Fruit fly (Drosophila melanogaster) whole organism, embryonic: ENCODE measurements around the gene CG31548.

Experiments used
- Adf1 ChIP-seq: fragments of 200-800 bp; sonication (Bioruptor generic); IDR thresholded peaks from 2 replicates; pipeline ENCODE4 v1.3.6; 2022; ENCODE audit warnings: missing biosample characterization, missing genetic modification characterization
- Atf6 ChIP-seq: fragments of 200-800 bp; sonication (Bioruptor generic); IDR thresholded peaks from 2 replicates; pipeline ENCODE4 v1.3.6; 2022; ENCODE audit warnings: missing biosample characterization, missing genetic modification characterization
- BtbVII ChIP-seq: fragments of 200-800 bp; sonication (Bioruptor generic); optimal IDR thresholded peaks from 3 replicates; lab custom pipeline; 2017; ENCODE audit warnings: missing biosample characterization, mild to moderate bottlenecking, missing genetic modification characterization
- CG10431 ChIP-seq: fragments of 200-800 bp; sonication (Bioruptor generic); optimal IDR thresholded peaks from 3 replicates; lab custom pipeline; 2018; ENCODE audit warnings: missing biosample characterization, mild to moderate bottlenecking, missing genetic modification characterization
- CG11085 ChIP-seq: fragments of 200-800 bp; sonication (Bioruptor generic); IDR thresholded peaks from 2 replicates; pipeline ENCODE4 v1.3.6; 2022; ENCODE audit warnings: missing biosample characterization, missing genetic modification characterization
- CG11398 ChIP-seq: fragments of 200-800 bp; sonication (Bioruptor generic); optimal IDR thresholded peaks from 2 replicates; lab custom pipeline; 2016; ENCODE audit warnings: missing biosample characterization, missing genetic modification characterization
- CG12219 ChIP-seq: fragments of 200-800 bp; sonication (Bioruptor generic); optimal IDR thresholded peaks from 3 replicates; lab custom pipeline; 2018; ENCODE audit warnings: missing biosample characterization, mild to moderate bottlenecking, missing genetic modification characterization
- CG1233 ChIP-seq: fragments of 200-800 bp; sonication (Bioruptor generic); optimal IDR thresholded peaks from 4 replicates; lab custom pipeline; 2018; ENCODE audit warnings: missing biosample characterization, mild to moderate bottlenecking, missing genetic modification characterization
- CG13296 ChIP-seq: fragments of 200-800 bp; sonication (Bioruptor generic); optimal IDR thresholded peaks from 3 replicates; lab custom pipeline; 2018; ENCODE audit warnings: missing biosample characterization, mild to moderate bottlenecking, missing genetic modification characterization
- CG15601 ChIP-seq: fragments of 200-800 bp; sonication (Bioruptor generic); optimal IDR thresholded peaks from 3 replicates; lab custom pipeline; 2019; ENCODE audit warnings: missing biosample characterization, mild to moderate bottlenecking, missing genetic modification characterization, moderate library complexity
- CG1602 ChIP-seq: fragments of 200-800 bp; sonication (Bioruptor generic); optimal IDR thresholded peaks from 3 replicates; lab custom pipeline; 2016; ENCODE audit warnings: missing biosample characterization, missing genetic modification characterization
- CG1603 ChIP-seq: fragments of 200-800 bp; sonication (Bioruptor generic); optimal IDR thresholded peaks from 2 replicates; lab custom pipeline; 2019; ENCODE audit warnings: missing biosample characterization, mild to moderate bottlenecking, missing genetic modification characterization, moderate library complexity
- CG16815 ChIP-seq: fragments of 200-800 bp; sonication (Bioruptor generic); optimal IDR thresholded peaks from 3 replicates; lab custom pipeline; 2017; ENCODE audit warnings: missing biosample characterization, mild to moderate bottlenecking, missing genetic modification characterization
- CG18599 ChIP-seq: fragments of 200-800 bp; sonication (Bioruptor generic); optimal IDR thresholded peaks from 3 replicates; lab custom pipeline; 2017; ENCODE audit warnings: missing biosample characterization, missing genetic modification characterization, mild to moderate bottlenecking, moderate library complexity, missing genetic modification reagents
- CG18764 ChIP-seq: fragments of 200-800 bp; sonication (Bioruptor generic); optimal IDR thresholded peaks from 3 replicates; lab custom pipeline; 2016; ENCODE audit warnings: missing biosample characterization, missing genetic modification characterization
- CG2712 ChIP-seq: fragments of 200-800 bp; optimal IDR thresholded peaks from 3 replicates; lab custom pipeline; 2019; ENCODE audit warnings: missing biosample characterization, mild to moderate bottlenecking, missing genetic modification characterization, moderate library complexity
- CG30020 ChIP-seq: fragments of 200-800 bp; optimal IDR thresholded peaks from 2 replicates; lab custom pipeline; 2019; ENCODE audit warnings: missing biosample characterization, mild to moderate bottlenecking, missing genetic modification characterization, moderate library complexity
- CG31388 ChIP-seq: fragments of 200-800 bp; sonication (Bioruptor generic); optimal IDR thresholded peaks from 2 replicates; lab custom pipeline; 2016; ENCODE audit warnings: missing biosample characterization, missing genetic modification characterization
- CG3838 ChIP-seq: fragments of 200-800 bp; sonication (Bioruptor generic); optimal IDR thresholded peaks from 3 replicates; lab custom pipeline; 2016; ENCODE audit warnings: missing biosample characterization, missing genetic modification characterization
- CG5245 ChIP-seq: fragments of 200-800 bp; sonication (Bioruptor generic); optimal IDR thresholded peaks from 3 replicates; lab custom pipeline; 2016; ENCODE audit warnings: missing biosample characterization, missing genetic modification characterization
- CG6175 ChIP-seq: fragments of 200-800 bp; sonication (Bioruptor generic); IDR thresholded peaks from 3 replicates; pipeline ENCODE4 v1.3.6; 2022; ENCODE audit warnings: missing biosample characterization, missing genetic modification characterization
- CG9932 ChIP-seq: fragments of 200-800 bp; sonication (Bioruptor generic); IDR thresholded peaks from 2 replicates; pipeline ENCODE4 v1.3.6; 2022; ENCODE audit warnings: missing biosample characterization, missing genetic modification characterization
- Dad ChIP-seq: fragments of 200-800 bp; sonication (Bioruptor generic); optimal IDR thresholded peaks from 3 replicates; lab custom pipeline; 2016; ENCODE audit warnings: missing biosample characterization, missing genetic modification characterization
- Dll ChIP-seq: fragments of 200-800 bp; sonication (Bioruptor generic); IDR thresholded peaks from 4 replicates; pipeline ENCODE4 v1.3.6; 2022; ENCODE audit warnings: missing biosample characterization, missing genetic modification characterization; ENCODE audit not compliant: partially characterized antibody
- ERR ChIP-seq: fragments of 200-800 bp; sonication (Bioruptor generic); optimal IDR thresholded peaks from 2 replicates; lab custom pipeline; 2016; ENCODE audit warnings: missing biosample characterization, missing genetic modification characterization
- GATAe ChIP-seq: fragments of 200-800 bp; sonication (Bioruptor generic); conservative IDR thresholded peaks from 2 replicates; pipeline ENCODE4 v1.3.6; 2022; ENCODE audit warnings: missing biosample characterization, missing genetic modification characterization
- HLH4C ChIP-seq: fragments of 200-800 bp; sonication (Bioruptor generic); IDR thresholded peaks from 3 replicates; pipeline ENCODE4 v1.3.6; 2022; ENCODE audit warnings: missing biosample characterization, missing genetic modification characterization; ENCODE audit not compliant: partially characterized antibody
- Hand ChIP-seq: fragments of 200-800 bp; sonication (Bioruptor generic); optimal IDR thresholded peaks from 2 replicates; lab custom pipeline; 2017; ENCODE audit warnings: mild to moderate bottlenecking, missing biosample characterization, missing genetic modification reagents, missing genetic modification characterization
- Lim3 ChIP-seq: fragments of 200-800 bp; sonication (Bioruptor generic); IDR thresholded peaks from 2 replicates; pipeline ENCODE4 v1.3.6; 2022; ENCODE audit warnings: missing biosample characterization, missing genetic modification characterization
- NC2β ChIP-seq: fragments of 200-800 bp; sonication (Bioruptor generic); optimal IDR thresholded peaks from 2 replicates; lab custom pipeline; 2016; ENCODE audit warnings: missing biosample characterization, missing genetic modification characterization
- Optix ChIP-seq: fragments of 200-800 bp; sonication (Bioruptor generic); IDR thresholded peaks from 3 replicates; pipeline ENCODE4 v1.3.6; 2022; ENCODE audit warnings: missing biosample characterization, missing genetic modification characterization
- Ravus ChIP-seq: fragments of 200-800 bp; sonication (Bioruptor generic); IDR thresholded peaks from 2 replicates; pipeline ENCODE4 v1.3.6; 2022; ENCODE audit warnings: missing biosample characterization, missing genetic modification characterization
- Sox102F ChIP-seq: fragments of 200-800 bp; sonication (Bioruptor generic); optimal IDR thresholded peaks from 2 replicates; lab custom pipeline; 2018; ENCODE audit warnings: missing biosample characterization, mild to moderate bottlenecking, missing genetic modification characterization, moderate library complexity
- Stat92E ChIP-seq, 3 experiments: fragments of >200 bp in 2 of 3; fragments of 200-800 bp in 1 of 3; sonication (Bioruptor generic) in 1 of 3; optimal IDR thresholded peaks; 2 replicates each; lab custom pipeline; 2017 to 2019; ENCODE audit warnings: missing biosample characterization in 3 of 3, missing genetic modification characterization in 3 of 3, mild to moderate bottlenecking in 1 of 3, moderate library complexity in 1 of 3
- Trl ChIP-seq, 3 experiments: fragments of >200 bp in 2 of 3; fragments of 200-800 bp in 1 of 3; sonication (Bioruptor generic) in 1 of 3; optimal IDR thresholded peaks; 2 replicates in 1 of 3; 3 replicates in 2 of 3; lab custom pipeline; 2016 to 2017; ENCODE audit warnings: missing biosample characterization in 1 of 3, missing genetic modification characterization in 1 of 3
- bsh ChIP-seq, 2 experiments: fragments of 200-800 bp; sonication (Bioruptor generic); optimal IDR thresholded peaks; 2 replicates each; lab custom pipeline; 2017 to 2018; ENCODE audit warnings: mild to moderate bottlenecking in 2 of 2, missing biosample characterization in 2 of 2, missing genetic modification characterization in 2 of 2, moderate library complexity in 1 of 2
- chif ChIP-seq, 2 experiments: fragments of 200-800 bp; sonication (Bioruptor generic); optimal IDR thresholded peaks; 3 replicates each; lab custom pipeline; 2016; ENCODE audit warnings: missing biosample characterization in 2 of 2, missing genetic modification characterization in 2 of 2
- dan ChIP-seq: fragments of 200-800 bp; sonication (Bioruptor generic); IDR thresholded peaks from 2 replicates; pipeline ENCODE4 v1.3.6; 2022; ENCODE audit warnings: missing biosample characterization, missing genetic modification characterization
- ewg ChIP-seq: fragments of 200-800 bp; sonication (Bioruptor generic); optimal IDR thresholded peaks from 3 replicates; lab custom pipeline; 2017; ENCODE audit warnings: mild to moderate bottlenecking, missing biosample characterization, missing genetic modification reagents, missing genetic modification characterization
- fd96Cb ChIP-seq: fragments of 200-800 bp; sonication (Bioruptor generic); optimal IDR thresholded peaks from 2 replicates; lab custom pipeline; 2018; ENCODE audit warnings: missing biosample characterization, mild to moderate bottlenecking, missing genetic modification characterization, moderate library complexity
- kah ChIP-seq: fragments of 200-800 bp; sonication (Bioruptor generic); optimal IDR thresholded peaks from 2 replicates; lab custom pipeline; 2018; ENCODE audit warnings: missing biosample characterization, mild to moderate bottlenecking, missing genetic modification characterization
- lilli ChIP-seq: fragments of 200-800 bp; sonication (Bioruptor generic); optimal IDR thresholded peaks from 3 replicates; lab custom pipeline; 2016; ENCODE audit warnings: missing biosample characterization, missing genetic modification characterization
- oc ChIP-seq: fragments of 200-800 bp; sonication (Bioruptor generic); optimal IDR thresholded peaks from 2 replicates; lab custom pipeline; 2018; ENCODE audit warnings: missing biosample characterization, mild to moderate bottlenecking, missing genetic modification characterization, moderate library complexity
- peb ChIP-seq: fragments of 200-800 bp; sonication (Bioruptor generic); IDR thresholded peaks from 2 replicates; pipeline ENCODE4 v1.3.6; 2022; ENCODE audit warnings: missing biosample characterization, missing genetic modification characterization
- sens ChIP-seq: fragments of 200-800 bp; sonication (Bioruptor generic); peaks from one replicate; lab custom pipeline; 2016; ENCODE audit warnings: missing biosample characterization, missing genetic modification characterization
- sens-2 ChIP-seq: fragments of 200-800 bp; sonication (Bioruptor generic); IDR thresholded peaks from 2 replicates; pipeline ENCODE4 v1.3.6; 2022; ENCODE audit warnings: missing biosample characterization, missing genetic modification characterization
- tup ChIP-seq: fragments of 200-800 bp; sonication (Bioruptor generic); optimal IDR thresholded peaks from 2 replicates; lab custom pipeline; 2016; ENCODE audit warnings: missing biosample characterization, mild to moderate bottlenecking, missing genetic modification characterization, moderate library complexity
- unpg ChIP-seq: fragments of 200-800 bp; sonication (Bioruptor generic); optimal IDR thresholded peaks from 3 replicates; lab custom pipeline; 2018; ENCODE audit warnings: missing biosample characterization, mild to moderate bottlenecking, missing genetic modification characterization, moderate library complexity

Gene CG31548

dm6 chr3R:5668928-5669739, 32.5 kb upstream of the CG31548 start, which contains the start of the genes Xe7 and Atg17 (continued):
- TF ChIP-seq CG30020 (tag; lab: Kevin White, UChicago): peak; percentile 89
- peak; percentile 85 for TF ChIP-seq CG15601
- TF ChIP-seq sens-2: peak; percentile 69; the same call in 1 of the 2 replicates
- no peak for TF ChIP-seq Stat92E (GFP tag; optimal IDR thresholded peaks at IDR 0.05; lab: Kevin White, UChicago)
- TF ChIP-seq bsh (GFP tag; optimal IDR thresholded peaks at IDR 0.05; lab: Kevin White, UChicago): peak; percentile 3 to 86
- TF ChIP-seq CG1233 (GFP tag; lab: Kevin White, UChicago): peak; percentile 88
- TF ChIP-seq NC2β (GFP tag; lab: Kevin White, UChicago): peak; percentile 80
- TF ChIP-seq sens: peak; percentile 98
- TF ChIP-seq CG3838 (GFP tag; lab: Kevin White, UChicago): peak; percentile 66
- TF ChIP-seq CG5245 (GFP tag; lab: Kevin White, UChicago): peak; percentile 72
- TF ChIP-seq CG1603 (tag; lab: Kevin White, UChicago): peak; percentile 74
- peak; percentile 82 for TF ChIP-seq CG13296
- peak; percentile 35 for TF ChIP-seq ERR (GFP tag; lab: Kevin White, UChicago)
- peak; percentile 86 for TF ChIP-seq CG31388 (GFP tag; lab: Kevin White, UChicago)
- TF ChIP-seq GATAe (GFP tag; lab: Robert Waterston, UW): peak; percentile 90
- TF ChIP-seq CG12219 (GFP tag; lab: Kevin White, UChicago): peak; percentile 68
- peak; percentile 30 for TF ChIP-seq CG11398 (GFP tag; lab: Kevin White, UChicago)
- peak; percentile 89 for TF ChIP-seq CG18599 (GFP tag; lab: Kevin White, UChicago)
- peak; percentile 94 for TF ChIP-seq CG1602
- peak; percentile 93 for TF ChIP-seq fd96Cb (tag; lab: Kevin White, UChicago)
- peak; percentile 75; the same call in 1 of the 2 replicates for TF ChIP-seq dan
- peak; percentile 18 for TF ChIP-seq CG10431 (GFP tag; lab: Kevin White, UChicago)
- TF ChIP-seq tup (GFP tag; lab: Kevin White, UChicago): peak; percentile 76
- peak; percentile 74 for TF ChIP-seq Dll (GFP tag; lab: Robert Waterston, UW)
- peak; percentile 77 for TF ChIP-seq BtbVII
- TF ChIP-seq chif (GFP tag; optimal IDR thresholded peaks at IDR 0.05; lab: Kevin White, UChicago): peak; percentile 79 to 90
- no peak for TF ChIP-seq Trl (optimal IDR thresholded peaks at IDR 0.05; lab: Kevin White, UChicago)
- TF ChIP-seq Trl (GFP tag; optimal IDR thresholded peaks at IDR 0.05; lab: Kevin White, UChicago): peak; percentile 89
- peak; percentile 73 for TF ChIP-seq peb (GFP tag; lab: Robert Waterston, UW)
- TF ChIP-seq lilli (GFP tag; lab: Kevin White, UChicago): peak; percentile 96
- TF ChIP-seq CG6175: peak; percentile 85; the same call in 2 of the 3 replicates
- TF ChIP-seq CG16815 (GFP tag; lab: Kevin White, UChicago): peak; percentile 94
- TF ChIP-seq kah (GFP tag; lab: Kevin White, UChicago): peak; percentile 61
- TF ChIP-seq Hand (GFP tag; lab: Kevin White, UChicago): peak; percentile 73
- TF ChIP-seq Sox102F (GFP tag; lab: Kevin White, UChicago): peak; percentile 91
- TF ChIP-seq ewg (GFP tag; lab: Kevin White, UChicago): peak; percentile 80
- TF ChIP-seq CG9932 (GFP tag; lab: Robert Waterston, UW): peak; percentile 97
- TF ChIP-seq Optix: peak; percentile 81
- TF ChIP-seq oc (tag; lab: Kevin White, UChicago): no peak
- peak; percentile 90 for TF ChIP-seq unpg (GFP tag; lab: Kevin White, UChicago)
- TF ChIP-seq CG18764 (GFP tag; lab: Kevin White, UChicago): peak; percentile 86
- TF ChIP-seq CG11085 (GFP tag; lab: Robert Waterston, UW): peak; percentile 90
- peak; percentile 50; the same call in 1 of the 2 replicates for TF ChIP-seq Lim3 (GFP tag; lab: Robert Waterston, UW)
- TF ChIP-seq Dad (GFP tag; lab: Kevin White, UChicago): peak; percentile 82
- peak; percentile 63 for TF ChIP-seq Ravus
- peak; percentile 34; the same call in 1 of the 2 replicates for TF ChIP-seq Adf1 (GFP tag; lab: Robert Waterston, UW)
- peak; percentile 58 for TF ChIP-seq HLH4C (GFP tag; lab: Robert Waterston, UW)
- peak; percentile 91 for TF ChIP-seq CG2712 (tag; lab: Kevin White, UChicago)
- peak; percentile 85 for TF ChIP-seq Atf6 (GFP tag; lab: Robert Waterston, UW)
